Worm (Caenorhabditis elegans) whole organism, mixed stage, embryonic: ENCODE measurements around the gene srlf-15.

Experiments used
- M03D4.4 ChIP-seq: sonication (generic microtip); optimal IDR thresholded peaks from 2 replicates; lab custom pipeline; 2017; ENCODE audit warnings: mild to moderate bottlenecking, missing genetic modification characterization, missing compliant biosample characterization
- bed-3 ChIP-seq: fragments of 200-800 bp; sonication (Bioruptor generic); optimal IDR thresholded peaks from 3 replicates; lab custom pipeline; 2018; ENCODE audit warnings: mild to moderate bottlenecking, missing genetic modification characterization, moderate library complexity, missing compliant biosample characterization
- ceh-39 ChIP-seq: fragments of 150-350 bp; optimal IDR thresholded peaks from 2 replicates; lab custom pipeline; 2014; ENCODE audit warnings: missing biosample characterization, missing genetic modification characterization
- ceh-43 ChIP-seq: fragments of 200-800 bp; sonication (Bioruptor generic); optimal IDR thresholded peaks from 2 replicates; lab custom pipeline; 2018; ENCODE audit warnings: mild to moderate bottlenecking, missing genetic modification characterization, moderate library complexity, missing compliant biosample characterization
- ces-1 ChIP-seq: fragments of 150-350 bp; optimal IDR thresholded peaks from 2 replicates; lab custom pipeline; 2014; ENCODE audit warnings: missing biosample characterization, missing genetic modification reagents, missing genetic modification characterization
- cnd-1 ChIP-seq: fragments of 200-800 bp; sonication (Bioruptor generic); optimal IDR thresholded peaks from 2 replicates; lab custom pipeline; 2018; ENCODE audit warnings: mild to moderate bottlenecking, missing genetic modification characterization, missing compliant biosample characterization
- drap-1 ChIP-seq: fragments of 200-800 bp; sonication (Bioruptor generic); optimal IDR thresholded peaks from 3 replicates; lab custom pipeline; 2018; ENCODE audit warnings: mild to moderate bottlenecking, missing genetic modification characterization, missing compliant biosample characterization
- elt-1 ChIP-seq: sonication (generic microtip); optimal IDR thresholded peaks from 2 replicates; lab custom pipeline; 2017; ENCODE audit warnings: missing genetic modification characterization, mild to moderate bottlenecking, missing compliant biosample characterization, antibody characterized with exemption, moderate library complexity, borderline replicate concordance; ENCODE audit not compliant: insufficient read depth
- elt-3 ChIP-seq: fragments of 150-350 bp; optimal IDR thresholded peaks from 2 replicates; lab custom pipeline; 2014; ENCODE audit warnings: missing biosample characterization, missing genetic modification characterization
- flh-1 ChIP-seq: fragments of 200-800 bp; sonication (Bioruptor generic); optimal IDR thresholded peaks from 2 replicates; lab custom pipeline; 2018; ENCODE audit warnings: mild to moderate bottlenecking, missing genetic modification characterization, moderate library complexity, missing compliant biosample characterization
- ham-2 ChIP-seq: fragments of 200-800 bp; sonication (Bioruptor generic); optimal IDR thresholded peaks from 2 replicates; lab custom pipeline; 2018; ENCODE audit warnings: mild to moderate bottlenecking, missing genetic modification characterization, missing compliant biosample characterization
- hlh-1 ChIP-seq: fragments of 150-350 bp; optimal IDR thresholded peaks from 2 replicates; lab custom pipeline; 2014; ENCODE audit warnings: missing biosample characterization, missing genetic modification reagents, missing genetic modification characterization
- lin-13 ChIP-seq: fragments of 150-350 bp; optimal IDR thresholded peaks from 2 replicates; lab custom pipeline; 2014; ENCODE audit warnings: missing biosample characterization, missing genetic modification characterization
- lsy-2 ChIP-seq: fragments of 150-350 bp; optimal IDR thresholded peaks from 2 replicates; lab custom pipeline; 2014; ENCODE audit warnings: missing biosample characterization, missing genetic modification characterization
- mep-1 ChIP-seq: fragments of 150-350 bp; optimal IDR thresholded peaks from 2 replicates; lab custom pipeline; 2017; ENCODE audit warnings: missing biosample characterization, missing genetic modification reagents, missing genetic modification characterization, inconsistent platforms
- mls-2 ChIP-seq: sonication (generic microtip); optimal IDR thresholded peaks from 2 replicates; lab custom pipeline; 2016; ENCODE audit warnings: mild to moderate bottlenecking, missing genetic modification characterization, moderate library complexity, missing compliant biosample characterization
- nhr-12 ChIP-seq: fragments of 150-350 bp; optimal IDR thresholded peaks from 2 replicates; lab custom pipeline; 2014; ENCODE audit warnings: missing biosample characterization, missing genetic modification characterization
- nhr-2 ChIP-seq: fragments of 150-350 bp; optimal IDR thresholded peaks from 2 replicates; lab custom pipeline; 2014; ENCODE audit warnings: missing biosample characterization, missing genetic modification characterization
- nhr-237 ChIP-seq: fragments of 150-350 bp; optimal IDR thresholded peaks from 2 replicates; lab custom pipeline; 2014; ENCODE audit warnings: missing biosample characterization, missing genetic modification characterization
- nhr-28 ChIP-seq: fragments of 150-350 bp; optimal IDR thresholded peaks from 2 replicates; lab custom pipeline; 2014; ENCODE audit warnings: missing biosample characterization, missing genetic modification characterization
- nhr-76 ChIP-seq: sonication (generic microtip); optimal IDR thresholded peaks from 2 replicates; lab custom pipeline; 2017; ENCODE audit warnings: missing biosample characterization, missing genetic modification characterization
- pha-4 ChIP-seq: fragments of 150-350 bp; optimal IDR thresholded peaks from 2 replicates; lab custom pipeline; 2018; ENCODE audit warnings: missing biosample characterization, missing genetic modification reagents, missing genetic modification characterization
- snpc-4 ChIP-seq: fragments of 150-350 bp; optimal IDR thresholded peaks from 2 replicates; lab custom pipeline; 2014; ENCODE audit warnings: missing biosample characterization, missing genetic modification characterization
- sptf-1 ChIP-seq: sonication (generic microtip); optimal IDR thresholded peaks from 2 replicates; lab custom pipeline; 2017; ENCODE audit warnings: mild to moderate bottlenecking, missing genetic modification characterization, moderate library complexity, missing compliant biosample characterization
- tbx-8 ChIP-seq: fragments of 200-800 bp; sonication (Bioruptor generic); optimal IDR thresholded peaks from 2 replicates; lab custom pipeline; 2018; ENCODE audit warnings: mild to moderate bottlenecking, missing genetic modification characterization, moderate library complexity, missing compliant biosample characterization
- unc-120 ChIP-seq: sonication (generic microtip); optimal IDR thresholded peaks from 2 replicates; lab custom pipeline; 2017; ENCODE audit warnings: missing genetic modification characterization, missing compliant biosample characterization; ENCODE audit not compliant: poor library complexity, severe bottlenecking
- unc-39 ChIP-seq: fragments of 150-350 bp; optimal IDR thresholded peaks from 2 replicates; lab custom pipeline; 2014; ENCODE audit warnings: missing biosample characterization, missing genetic modification characterization
- unc-62 ChIP-seq: fragments of 150-350 bp; optimal IDR thresholded peaks from 2 replicates; lab custom pipeline; 2014; ENCODE audit warnings: missing biosample characterization, missing genetic modification reagents, missing genetic modification characterization
- zip-8 ChIP-seq: fragments of 150-350 bp; optimal IDR thresholded peaks from 2 replicates; lab custom pipeline; 2014; ENCODE audit warnings: missing biosample characterization, missing genetic modification characterization
- ztf-11 ChIP-seq: fragments of 150-350 bp; optimal IDR thresholded peaks from 2 replicates; lab custom pipeline; 2014; ENCODE audit warnings: missing biosample characterization, missing genetic modification characterization

Gene srlf-15

ce11 chrII:11043546-11044192 lies 7.8 kb downstream of the srlf-15 start:
- TF ChIP-seq zip-8 (tag; lab: Kevin White, UChicago): peak; percentile 88
- peak; percentile 97 for TF ChIP-seq elt-1
- no peak for TF ChIP-seq lin-13 (tag; lab: Kevin White, UChicago)

DNA sequence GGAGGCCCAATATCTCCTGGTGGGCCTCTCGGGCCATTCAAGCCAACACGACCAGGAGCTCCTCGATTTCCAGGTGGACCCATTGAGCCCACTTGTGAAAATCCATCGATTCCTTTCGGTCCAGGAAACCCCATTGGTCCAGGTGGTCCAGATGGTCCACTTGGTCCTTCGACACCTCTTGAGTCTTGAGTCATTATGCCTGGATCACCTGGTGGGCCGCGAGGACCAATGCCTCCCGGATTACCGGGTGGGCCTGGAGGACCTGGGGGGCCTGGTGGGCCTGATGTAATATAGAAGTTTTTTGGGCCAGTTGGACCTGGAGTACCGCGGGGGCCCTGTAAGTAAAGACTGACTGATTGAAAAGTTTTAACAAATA lies 8.3 kb downstream of the srlf-15 start:
- TF ChIP-seq drap-1 (GFP tag; lab: Kevin White, UChicago) (no peak), tbx-8 (GFP tag; lab: Kevin White, UChicago) (no peak), sptf-1 (tag; lab: Kevin White, UChicago) (no peak), unc-120 (tag; lab: Kevin White, UChicago) (no peak), cnd-1 (no peak), hlh-1 (no peak), bed-3 (no peak), lin-13 (tag; lab: Kevin White, UChicago) (no peak), nhr-12 (tag; lab: Kevin White, UChicago) (no peak), lsy-2 (tag; lab: Kevin White, UChicago) (no peak), unc-39 (no peak), nhr-2 (no peak), unc-62 (no peak), M03D4.4 (tag; lab: Kevin White, UChicago) (no peak), mls-2 (no peak), ceh-43 (GFP tag; lab: Kevin White, UChicago) (no peak), flh-1 (GFP tag; lab: Kevin White, UChicago) (no peak), nhr-76 (tag; lab: Kevin White, UChicago) (no peak), ztf-11 (tag; lab: Kevin White, UChicago) (no peak), elt-1 (no peak)

ce11 chrII:11045872-11046271 lies 10.0 kb downstream of the srlf-15 start, which contains the start of gene col-83:
TSS of gene col-83 (minus strand) at chrII:11045972.
- TF ChIP-seq nhr-28 (tag; lab: Kevin White, UChicago) (no peak), ham-2 (GFP tag; lab: Kevin White, UChicago) (no peak), unc-39 (no peak), ces-1 (no peak), nhr-2 (no peak), lsy-2 (tag; lab: Kevin White, UChicago) (no peak), lin-13 (tag; lab: Kevin White, UChicago) (no peak), hlh-1 (no peak), unc-120 (tag; lab: Kevin White, UChicago) (no peak)

DNA sequence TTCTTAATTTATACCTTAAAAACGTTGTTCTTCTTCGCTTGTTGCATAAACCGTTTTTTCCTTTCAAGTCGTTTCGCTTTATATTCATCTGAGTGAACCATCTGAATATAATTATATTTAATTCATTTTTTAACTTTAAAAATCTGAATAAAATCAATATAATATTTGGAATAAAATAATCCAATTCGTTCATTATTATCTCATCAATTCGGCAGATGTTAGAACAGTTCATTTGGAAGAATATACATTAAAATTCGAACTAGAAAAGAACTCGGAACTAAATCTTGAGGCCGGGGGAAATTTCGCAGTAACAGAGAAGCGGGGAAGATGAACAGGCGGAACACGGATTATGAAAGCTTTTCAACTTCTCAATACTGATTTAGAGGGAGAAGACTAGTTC lies 13.1 kb downstream of the srlf-15 start, which contains the start of gene F33A8.4:
Gene F33A8.4, minus strand, starts transcription at position 101 of the 400 bp plus-strand sequence.
- TF ChIP-seq zip-8 (tag; lab: Kevin White, UChicago): no peak
- TF ChIP-seq elt-3 (tag; lab: Kevin White, UChicago): no peak
- TF ChIP-seq ceh-39: no peak
- no peak for TF ChIP-seq ztf-11 (tag; lab: Kevin White, UChicago)
- TF ChIP-seq mep-1: no peak
- no peak for TF ChIP-seq nhr-237
- TF ChIP-seq lsy-2 (tag; lab: Kevin White, UChicago): no peak
- TF ChIP-seq snpc-4 (tag; lab: Kevin White, UChicago): no peak
- TF ChIP-seq drap-1 (GFP tag; lab: Kevin White, UChicago): no peak
- no peak for TF ChIP-seq nhr-12 (tag; lab: Kevin White, UChicago)
- no peak for TF ChIP-seq cnd-1
- no peak for TF ChIP-seq unc-120 (tag; lab: Kevin White, UChicago)
- TF ChIP-seq pha-4: no peak
- TF ChIP-seq ces-1: no peak
- TF ChIP-seq ceh-43 (GFP tag; lab: Kevin White, UChicago): no peak

ce11 chrII:11049876-11050275 lies 14.0 kb downstream of the srlf-15 start, which contains the start of the genes sdhd-1 and ilkp-1:
TSS of gene sdhd-1 (minus strand) at chrII:11049913.
TSS of gene ilkp-1 (plus strand) at chrII:11050255.
- TF ChIP-seq ces-1 (peak; percentile 71), lsy-2 (tag; lab: Kevin White, UChicago) (peak; percentile 49), unc-120 (tag; lab: Kevin White, UChicago) (no peak)
